Worm (Caenorhabditis elegans) whole organism, mixed stage, embryonic: ENCODE data around the gene pat-3.

Experiments used
- ces-1 ChIP-seq: fragments of 150-350 bp; optimal IDR thresholded peaks from 2 replicates; lab custom pipeline; 2014; ENCODE audit warnings: missing biosample characterization, missing genetic modification reagents, missing genetic modification characterization
- elt-3 ChIP-seq: fragments of 150-350 bp; optimal IDR thresholded peaks from 2 replicates; lab custom pipeline; 2014; ENCODE audit warnings: missing biosample characterization, missing genetic modification characterization
- lin-13 ChIP-seq: fragments of 150-350 bp; optimal IDR thresholded peaks from 2 replicates; lab custom pipeline; 2014; ENCODE audit warnings: missing biosample characterization, missing genetic modification characterization
- lsy-2 ChIP-seq: fragments of 150-350 bp; optimal IDR thresholded peaks from 2 replicates; lab custom pipeline; 2014; ENCODE audit warnings: missing biosample characterization, missing genetic modification characterization
- mep-1 ChIP-seq: fragments of 150-350 bp; optimal IDR thresholded peaks from 2 replicates; lab custom pipeline; 2017; ENCODE audit warnings: missing biosample characterization, missing genetic modification reagents, missing genetic modification characterization, inconsistent platforms
- mls-2 ChIP-seq: sonication (generic microtip); optimal IDR thresholded peaks from 2 replicates; lab custom pipeline; 2016; ENCODE audit warnings: mild to moderate bottlenecking, missing genetic modification characterization, moderate library complexity, missing compliant biosample characterization
- nhr-237 ChIP-seq: fragments of 150-350 bp; optimal IDR thresholded peaks from 2 replicates; lab custom pipeline; 2014; ENCODE audit warnings: missing biosample characterization, missing genetic modification characterization
- snpc-4 ChIP-seq: fragments of 150-350 bp; optimal IDR thresholded peaks from 2 replicates; lab custom pipeline; 2014; ENCODE audit warnings: missing biosample characterization, missing genetic modification characterization

DNA sequence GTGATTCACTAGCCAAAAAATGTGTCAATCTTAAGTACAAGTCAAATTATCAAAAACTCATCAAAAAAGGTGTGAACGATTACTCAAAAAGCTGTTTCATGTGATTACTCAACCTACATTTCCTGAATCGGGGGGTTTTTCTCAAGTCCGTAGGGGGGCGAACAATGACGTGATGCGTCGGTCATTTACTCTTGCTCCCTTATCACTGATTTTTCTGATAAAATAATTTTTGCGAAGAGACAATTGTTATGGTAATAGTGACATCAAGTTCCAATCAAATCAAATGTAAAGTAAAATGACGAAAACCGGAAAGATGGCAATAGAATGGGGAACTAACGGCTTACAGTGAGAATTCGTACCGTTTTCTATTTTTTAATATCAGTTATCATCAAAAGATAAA lies 20.0 kb downstream of the pat-3 start:
- TF ChIP-seq nhr-237 (tag; lab: Kevin White, UChicago), result no peak
- TF ChIP-seq elt-3 (tag; lab: Kevin White, UChicago), result no peak
- TF ChIP-seq lin-13 (tag; lab: Kevin White, UChicago), result no peak
- TF ChIP-seq mls-2 (tag; lab: Kevin White, UChicago), result no peak
- TF ChIP-seq snpc-4, result no peak
- TF ChIP-seq lsy-2 (tag; lab: Kevin White, UChicago), result no peak
- TF ChIP-seq mep-1 (tag; lab: Kevin White, UChicago), result no peak
- no peak for TF ChIP-seq ces-1 (GFP tag; lab: Kevin White, UChicago)
